Worm (Caenorhabditis elegans) whole organism, L4 larva: ENCODE data around the gene pars-1.
A peak's percentile ranks its signal among the peaks of the same experiment; 100 is the strongest.

Source experiments
- R02D3.7 ChIP-seq: fragments of 150-350 bp; sonication (generic microtip); optimal IDR thresholded peaks from 3 replicates; lab custom pipeline; 2014; ENCODE audit warnings: missing biosample characterization, missing genetic modification characterization
- Y5F2A.4 ChIP-seq: fragments of 200-800 bp; sonication (Bioruptor generic); optimal IDR thresholded peaks from 2 replicates; lab custom pipeline; 2018; ENCODE audit warnings: mild to moderate bottlenecking, missing genetic modification characterization, missing compliant biosample characterization
- ZK546.5 ChIP-seq, 2 experiments: sonication (generic microtip); optimal IDR thresholded peaks; 2 replicates each; lab custom pipeline; 2017; ENCODE audit warnings: missing biosample characterization in 2 of 2, missing genetic modification characterization in 2 of 2
- ama-1 ChIP-seq: fragments of 150-350 bp; optimal IDR thresholded peaks from 2 replicates; lab custom pipeline; 2014; ENCODE audit warnings: inconsistent platforms, mixed read lengths
- arid-1 ChIP-seq: fragments of 200-800 bp; sonication (Bioruptor generic); conservative IDR thresholded peaks from 2 replicates; pipeline ENCODE4 v1.3.6; 2022; ENCODE audit warnings: missing genetic modification reagents, missing genetic modification characterization, missing compliant biosample characterization
- ceh-28 ChIP-seq: fragments of 150-350 bp; optimal IDR thresholded peaks from 2 replicates; lab custom pipeline; 2014; ENCODE audit warnings: missing biosample characterization, missing genetic modification reagents, missing genetic modification characterization
- ceh-44 ChIP-seq: fragments of 200-800 bp; sonication (Bioruptor generic); IDR thresholded peaks from 2 replicates; pipeline ENCODE4 v1.3.6; 2022; ENCODE audit warnings: missing genetic modification reagents, missing genetic modification characterization, missing compliant biosample characterization
- cey-2 ChIP-seq: sonication (generic microtip); optimal IDR thresholded peaks from 3 replicates; lab custom pipeline; 2017; ENCODE audit warnings: missing genetic modification characterization, mild to moderate bottlenecking, missing compliant biosample characterization, antibody characterized with exemption, borderline replicate concordance; ENCODE audit not compliant: insufficient read depth
- daf-12 ChIP-seq: fragments of 150-350 bp; optimal IDR thresholded peaks from 2 replicates; lab custom pipeline; 2014; ENCODE audit warnings: missing biosample characterization, missing genetic modification reagents, missing genetic modification characterization
- daf-16 ChIP-seq, 3 experiments: sonication (generic microtip); optimal IDR thresholded peaks; 2 replicates each; lab custom pipeline; 2016 to 2017; ENCODE audit warnings: missing genetic modification characterization in 3 of 3, missing genetic modification reagents in 3 of 3, mild to moderate bottlenecking in 2 of 3, missing compliant biosample characterization in 2 of 3, missing biosample characterization in 1 of 3, moderate library complexity in 1 of 3
- daf-19 ChIP-seq: fragments of 200-800 bp; sonication (Bioruptor generic); conservative IDR thresholded peaks from 2 replicates; pipeline ENCODE4 v1.3.6; 2022; ENCODE audit warnings: missing genetic modification characterization, missing compliant biosample characterization
- dmd-8 ChIP-seq: fragments of 200-800 bp; sonication (Bioruptor generic); IDR thresholded peaks from 2 replicates; pipeline ENCODE4 v1.3.6; 2022; ENCODE audit warnings: missing genetic modification characterization, missing compliant biosample characterization
- duxl-1 ChIP-seq: sonication (generic microtip); optimal IDR thresholded peaks from 2 replicates; lab custom pipeline; 2016; ENCODE audit warnings: mild to moderate bottlenecking, missing genetic modification characterization, moderate library complexity, missing compliant biosample characterization; ENCODE audit not compliant: poor library complexity
- dve-1 ChIP-seq: sonication (generic microtip); optimal IDR thresholded peaks from 2 replicates; lab custom pipeline; 2017; ENCODE audit warnings: antibody characterized with exemption, mild to moderate bottlenecking, missing genetic modification characterization, missing compliant biosample characterization; ENCODE audit not compliant: insufficient read depth
- egl-27 ChIP-seq: sonication (generic microtip); optimal IDR thresholded peaks from 3 replicates; lab custom pipeline; 2017; ENCODE audit warnings: missing biosample characterization, missing genetic modification reagents, missing genetic modification characterization
- jun-1 ChIP-seq: fragments of 150-350 bp; optimal IDR thresholded peaks from 2 replicates; lab custom pipeline; 2014; ENCODE audit warnings: missing biosample characterization, missing genetic modification reagents, missing genetic modification characterization
- lin-38 ChIP-seq: fragments of 200-800 bp; sonication (Bioruptor generic); IDR thresholded peaks from 2 replicates; pipeline ENCODE4 v1.3.6; 2022; ENCODE audit warnings: missing genetic modification reagents, missing genetic modification characterization, missing compliant biosample characterization
- lin-39 ChIP-seq: fragments of 150-350 bp; optimal IDR thresholded peaks from 2 replicates; lab custom pipeline; 2014; ENCODE audit warnings: missing biosample characterization, missing genetic modification reagents, missing genetic modification characterization
- lsy-2 ChIP-seq, 2 experiments: fragments of 150-350 bp in 1 of 2; sonication (generic microtip) in 1 of 2; optimal IDR thresholded peaks; 2 replicates each; lab custom pipeline; 2014 to 2017; ENCODE audit warnings: missing biosample characterization in 2 of 2, missing genetic modification characterization in 2 of 2
- nhr-10 ChIP-seq: fragments of 150-350 bp; optimal IDR thresholded peaks from 2 replicates; lab custom pipeline; 2014; ENCODE audit warnings: missing biosample characterization, missing genetic modification characterization
- nhr-102 ChIP-seq: sonication (generic microtip); optimal IDR thresholded peaks from 2 replicates; lab custom pipeline; 2016; ENCODE audit warnings: mild to moderate bottlenecking, missing genetic modification characterization, moderate library complexity, missing compliant biosample characterization
- nhr-42 ChIP-seq: fragments of 200-800 bp; sonication (Bioruptor generic); IDR thresholded peaks from 2 replicates; pipeline ENCODE4 v1.3.6; 2022; ENCODE audit warnings: missing genetic modification characterization, missing compliant biosample characterization
- nhr-6 ChIP-seq: fragments of 150-350 bp; optimal IDR thresholded peaks from 2 replicates; lab custom pipeline; 2014; ENCODE audit warnings: missing biosample characterization, missing genetic modification characterization
- nhr-76 ChIP-seq: fragments of 150-350 bp; optimal IDR thresholded peaks from 2 replicates; lab custom pipeline; 2014; ENCODE audit warnings: missing biosample characterization, missing genetic modification characterization
- nhr-77 ChIP-seq: fragments of 150-350 bp; optimal IDR thresholded peaks from 2 replicates; lab custom pipeline; 2014; ENCODE audit warnings: missing biosample characterization, missing genetic modification characterization
- php-3 ChIP-seq: fragments of 200-800 bp; sonication (Bioruptor generic); IDR thresholded peaks from 2 replicates; pipeline ENCODE4 v1.3.6; 2022; ENCODE audit warnings: missing genetic modification reagents, missing genetic modification characterization, missing compliant biosample characterization
- sdz-12 ChIP-seq: fragments of 200-800 bp; sonication (Bioruptor generic); optimal IDR thresholded peaks from 2 replicates; lab custom pipeline; 2018; ENCODE audit warnings: mild to moderate bottlenecking, missing genetic modification characterization, missing compliant biosample characterization
- skn-1 ChIP-seq: fragments of 150-350 bp; optimal IDR thresholded peaks from 2 replicates; lab custom pipeline; 2014; ENCODE audit warnings: missing biosample characterization, missing genetic modification characterization
- unc-62 ChIP-seq, 3 experiments: fragments of 150-350 bp in 1 of 3; sonication (generic microtip); optimal IDR thresholded peaks in 2 of 3; peaks in 1 of 3; 1 replicate in 1 of 3; 2 replicates in 2 of 3; lab custom pipeline; 2014 to 2017; ENCODE audit warnings: missing biosample characterization in 3 of 3, missing genetic modification characterization in 3 of 3, missing genetic modification reagents in 3 of 3, missing genotype in 1 of 3
- zag-1 ChIP-seq: fragments of 150-350 bp; optimal IDR thresholded peaks from 2 replicates; lab custom pipeline; 2014; ENCODE audit warnings: missing biosample characterization, missing genetic modification characterization
- zip-2 ChIP-seq: fragments of 150-350 bp; optimal IDR thresholded peaks from 2 replicates; lab custom pipeline; 2014; ENCODE audit warnings: missing biosample characterization, missing genetic modification characterization
- ztf-11 ChIP-seq: fragments of 150-350 bp; optimal IDR thresholded peaks from 2 replicates; lab custom pipeline; 2014; ENCODE audit warnings: missing biosample characterization, missing genetic modification characterization

The pars-1 gene

DNA sequence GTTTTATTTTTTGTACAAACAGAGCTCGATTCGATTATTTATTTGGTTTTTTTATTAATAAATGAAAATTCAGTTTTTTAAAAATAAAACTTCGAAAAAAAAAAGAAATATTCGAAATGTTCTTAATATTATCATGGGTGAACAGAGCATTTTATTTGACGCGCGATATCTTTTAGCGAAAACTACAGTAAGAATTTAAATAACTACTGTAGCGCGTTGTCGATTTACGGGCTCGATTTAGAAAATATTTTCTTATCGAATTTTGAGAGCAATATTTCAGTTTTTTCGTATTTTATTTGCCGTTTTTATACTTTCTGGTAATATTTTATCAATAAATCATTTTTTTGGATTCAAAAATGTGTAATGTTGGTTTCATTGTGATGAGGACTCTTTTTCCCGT, 17.7 kb upstream of the pars-1 start:
- no peak for TF ChIP-seq daf-12 (tag; lab: Kevin White, UChicago)
- TF ChIP-seq nhr-10 (tag; lab: Kevin White, UChicago) = no peak
- peak; percentile 23 for TF ChIP-seq nhr-102 (tag; lab: Kevin White, UChicago)
- no peak for TF ChIP-seq daf-19 (GFP tag; lab: Robert Waterston, UW)
- TF ChIP-seq duxl-1 (tag; lab: Kevin White, UChicago) = peak; percentile 16
- TF ChIP-seq daf-16 (GFP tag; optimal IDR thresholded peaks at IDR 0.05; lab: Kevin White, UChicago) = no peak
- TF ChIP-seq daf-16 (tag; optimal IDR thresholded peaks at IDR 0.05; lab: Kevin White, UChicago) = peak; percentile 1
- TF ChIP-seq lsy-2 (tag; optimal IDR thresholded peaks at IDR 0.05; lab: Kevin White, UChicago) = peak in 1 of 2 experiments; percentile 52
- TF ChIP-seq zag-1 (tag; lab: Kevin White, UChicago) = no peak
- TF ChIP-seq ztf-11 (tag; lab: Kevin White, UChicago) = no peak
- peak; percentile 65 for TF ChIP-seq R02D3.7

DNA sequence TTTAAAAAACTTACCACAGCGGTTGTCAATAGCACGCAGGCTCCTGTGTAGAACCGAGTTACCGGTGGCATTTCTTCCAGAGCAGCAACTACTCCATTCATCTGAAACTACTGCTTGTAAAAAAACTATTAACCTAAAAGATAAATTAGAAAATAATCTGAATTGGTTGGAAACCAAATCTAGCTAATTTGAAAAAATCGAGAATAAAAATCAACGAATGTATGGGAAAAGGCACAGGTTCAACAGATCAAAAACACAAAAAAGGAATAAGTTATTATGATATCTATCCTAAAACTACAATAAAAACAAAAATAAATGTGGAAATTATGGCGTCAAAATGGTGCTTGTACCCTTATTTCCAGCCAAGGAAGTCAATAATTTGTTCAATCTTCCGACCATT, 15.8 kb upstream of the pars-1 start, which contains the start of gene der-2:
der-2 (minus strand) TSS at position 101 of the 400 bp plus-strand sequence.
- no peak for TF ChIP-seq skn-1 (tag; lab: Kevin White, UChicago)
- no peak for TF ChIP-seq lin-39
- no peak for TF ChIP-seq zip-2 (tag; lab: Kevin White, UChicago)
- TF ChIP-seq jun-1 = no peak
- no peak for TF ChIP-seq ztf-11 (tag; lab: Kevin White, UChicago)
- TF ChIP-seq egl-27 (tag; lab: Kevin White, UChicago) = no peak
- no peak for TF ChIP-seq nhr-77 (tag; lab: Kevin White, UChicago)
- no peak for TF ChIP-seq php-3 (GFP tag; lab: Robert Waterston, UW)
- no peak for TF ChIP-seq daf-16 (GFP tag; optimal IDR thresholded peaks at IDR 0.05; lab: Kevin White, UChicago)
- TF ChIP-seq daf-16 (tag; optimal IDR thresholded peaks at IDR 0.05; lab: Kevin White, UChicago) = no peak
- TF ChIP-seq dmd-8 (GFP tag; lab: Robert Waterston, UW) = no peak
- TF ChIP-seq cey-2 (tag; lab: Kevin White, UChicago) = no peak
- no peak for TF ChIP-seq ceh-28 (tag; lab: Kevin White, UChicago)
- TF ChIP-seq nhr-10 (tag; lab: Kevin White, UChicago) = no peak
- no peak for TF ChIP-seq ceh-44
- no peak for TF ChIP-seq nhr-6

DNA sequence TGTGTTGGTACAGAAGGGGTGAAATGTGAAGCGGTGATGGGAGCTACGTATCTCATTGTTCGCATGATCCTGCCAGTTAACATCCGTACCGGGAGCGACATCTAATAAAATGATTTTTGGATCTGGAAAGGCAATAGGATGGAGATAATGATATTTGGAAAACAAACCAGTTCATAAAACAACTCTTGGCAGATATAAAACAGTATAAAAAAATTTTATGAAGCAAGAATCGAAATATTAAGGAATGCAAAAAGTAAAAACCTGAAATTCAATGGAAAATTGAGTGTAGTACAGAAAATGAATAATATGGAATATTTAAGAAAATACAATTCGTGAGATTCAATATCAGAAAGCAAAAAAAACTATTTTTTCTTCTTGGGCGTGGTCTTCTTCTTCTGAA, 12.2 kb upstream of the pars-1 start, which contains the start of gene hsp-75:
hsp-75 (minus strand) TSS at position 101 of the 400 bp plus-strand sequence.
- TF ChIP-seq nhr-42 = no peak
- TF ChIP-seq ZK546.5 (tag; optimal IDR thresholded peaks at IDR 0.05; lab: Kevin White, UChicago) = no peak
- no peak for TF ChIP-seq zag-1 (tag; lab: Kevin White, UChicago)
- TF ChIP-seq sdz-12 (GFP tag; lab: Kevin White, UChicago) = no peak
- TF ChIP-seq Y5F2A.4 (GFP tag; lab: Kevin White, UChicago) = no peak
- TF ChIP-seq ama-1 (lab: Kevin White, UChicago) = no peak
- no peak for TF ChIP-seq nhr-102 (tag; lab: Kevin White, UChicago)
- TF ChIP-seq nhr-76 (tag; lab: Kevin White, UChicago) = no peak

DNA sequence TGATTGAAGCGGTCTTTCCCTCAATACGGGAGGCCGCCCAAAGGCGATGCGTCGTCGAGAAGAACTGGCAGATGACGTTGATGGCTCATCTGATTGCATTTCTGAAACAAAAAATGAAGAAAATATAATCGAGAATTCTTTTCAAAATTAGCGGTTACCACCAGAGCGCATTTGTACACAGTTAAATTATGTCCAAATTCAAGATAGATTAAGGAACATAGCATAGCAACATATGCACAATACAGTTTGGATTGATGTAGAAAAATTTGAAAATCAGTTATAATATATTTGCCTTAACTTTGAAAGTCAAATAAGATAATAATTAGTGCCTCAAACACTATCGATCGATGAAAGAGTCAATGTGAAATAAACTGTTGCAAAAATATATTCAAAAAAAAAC, 9.1 kb upstream of the pars-1 start, which contains the start of gene R151.8:
R151.8 (minus strand) TSS at position 101 of the 400 bp plus-strand sequence.
- no peak for TF ChIP-seq nhr-10 (tag; lab: Kevin White, UChicago)
- no peak for TF ChIP-seq ZK546.5 (tag; optimal IDR thresholded peaks at IDR 0.05; lab: Kevin White, UChicago)
- TF ChIP-seq, all 104 proteins: peak for 0

DNA sequence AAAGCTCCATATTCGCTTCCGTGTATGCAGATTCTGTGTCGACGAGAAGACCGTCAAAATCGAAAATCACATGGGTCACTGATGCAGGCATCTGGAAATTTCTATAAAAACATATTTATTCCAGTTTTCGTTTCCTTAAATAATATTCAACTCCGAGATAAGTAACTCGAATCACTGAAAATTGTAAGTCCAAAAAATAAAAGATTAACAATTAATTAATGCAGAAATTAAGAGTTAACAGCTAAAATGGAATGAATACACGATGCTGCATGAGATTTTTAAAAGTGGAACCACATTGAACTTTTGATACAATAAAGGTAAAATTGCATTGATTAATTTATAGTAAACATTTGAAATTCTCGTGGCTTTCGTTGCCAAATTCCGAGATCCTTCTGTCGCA, 8.0 kb upstream of the pars-1 start, which contains the start of gene R151.10:
R151.10 (minus strand) TSS at position 101 of the 400 bp plus-strand sequence.
- no peak for TF ChIP-seq lin-39
- TF ChIP-seq dve-1 = no peak
- peak; percentile 29; the same call in 1 of the 2 replicates for TF ChIP-seq lin-38 (GFP tag; lab: Robert Waterston, UW)
- peak in 1 of 2 experiments; percentile 66 for TF ChIP-seq unc-62 (GFP tag; optimal IDR thresholded peaks at IDR 0.05 in 1 of 2; lab: Kevin White, UChicago)
- no peak for TF ChIP-seq unc-62 (tag; optimal IDR thresholded peaks at IDR 0.05; lab: Kevin White, UChicago)
- TF ChIP-seq arid-1 (GFP tag; lab: Robert Waterston, UW) = 0 out of 2 replicates have a peak, but pooled peaks have one; percentile 16
- TF ChIP-seq ZK546.5 (tag; optimal IDR thresholded peaks at IDR 0.05; lab: Kevin White, UChicago) = no peak
